Fruit fly (Drosophila melanogaster): Measurements from ENCODE around the gene Est-Q.

Gene Est-Q

DNA sequence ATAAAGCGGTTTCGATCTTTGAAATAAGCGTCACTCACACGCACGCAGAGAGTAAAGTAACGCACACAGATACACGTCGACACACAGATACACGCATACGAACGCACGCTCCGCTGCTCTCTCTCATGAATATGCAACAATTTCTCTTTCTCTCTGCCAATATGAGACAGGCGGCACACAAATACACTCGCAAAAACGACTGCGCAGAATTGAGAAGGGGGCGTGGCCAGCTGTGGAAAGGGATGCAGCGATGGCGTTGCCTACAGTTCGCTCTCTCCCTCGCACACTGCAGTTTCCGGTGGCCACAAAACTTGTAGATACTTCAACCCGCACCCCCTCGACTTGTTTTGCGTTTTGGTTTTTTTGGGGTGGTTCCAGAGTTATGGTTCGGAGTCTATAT, 21.6 kb upstream of the Est-Q start (continued):
- peak; percentile 65 for TF ChIP-seq Hr39 (GFP tag; optimal IDR thresholded peaks at IDR 0.05)
- peak; percentile 63 for TF ChIP-seq topi (GFP tag; optimal IDR thresholded peaks at IDR 0.05)
- no peak for TF ChIP-seq svp (GFP tag)
- no peak for TF ChIP-seq Sox15 (GFP tag; optimal IDR thresholded peaks at IDR 0.05)
- TF ChIP-seq achi (GFP tag; optimal IDR thresholded peaks at IDR 0.05): peak; percentile 76
- no peak for TF ChIP-seq CG6276 (GFP tag; optimal IDR thresholded peaks at IDR 0.05)
- peak; percentile 83 for TF ChIP-seq net (GFP tag; optimal IDR thresholded peaks at IDR 0.05)
- peak; percentile 60 for TF ChIP-seq CG9139 (GFP tag; optimal IDR thresholded peaks at IDR 0.05)
- peak; percentile 1 for TF ChIP-seq Ets21C (GFP tag; optimal IDR thresholded peaks at IDR 0.05)
- no peak for TF ChIP-seq CG4318 (GFP tag; optimal IDR thresholded peaks at IDR 0.05)
- peak; percentile 73 for TF ChIP-seq pdm3 (GFP tag; optimal IDR thresholded peaks at IDR 0.05)
- peak; percentile 87 for TF ChIP-seq CG7368 (GFP tag; optimal IDR thresholded peaks at IDR 0.05)
- TF ChIP-seq CG6854 (GFP tag; optimal IDR thresholded peaks at IDR 0.05): peak; percentile 92
- TF ChIP-seq CG15336 (GFP tag; IDR thresholded peaks at IDR 0.05): peak; percentile 54; the same call in 1 of the 2 replicates
- peak in 1 of 2 experiments; percentile 71 for TF ChIP-seq salr (GFP tag; optimal IDR thresholded peaks at IDR 0.05)
- no peak for TF ChIP-seq Ets96B (tag; optimal IDR thresholded peaks at IDR 0.05)
- TF ChIP-seq vri (GFP tag; optimal IDR thresholded peaks at IDR 0.05): no peak
- TF ChIP-seq CG3919 (GFP tag; optimal IDR thresholded peaks at IDR 0.05): peak; percentile 89
- TF ChIP-seq Sox14 (GFP tag; optimal IDR thresholded peaks at IDR 0.05): peak; percentile 21
- TF ChIP-seq fd85E (GFP tag; optimal IDR thresholded peaks at IDR 0.05): peak; percentile 72
- TF ChIP-seq Blimp-1 (GFP tag; optimal IDR thresholded peaks at IDR 0.05): peak; percentile 53
- TF ChIP-seq eg (GFP tag; IDR thresholded peaks at IDR 0.05): peak; percentile 83
- peak; percentile 59 for TF ChIP-seq dac (GFP tag; optimal IDR thresholded peaks at IDR 0.05)
- peak; percentile 71 for TF ChIP-seq lz (GFP tag; optimal IDR thresholded peaks at IDR 0.05)
- TF ChIP-seq CG6792 (GFP tag; optimal IDR thresholded peaks at IDR 0.05): peak; percentile 68
- TF ChIP-seq Met (GFP tag; optimal IDR thresholded peaks at IDR 0.05): peak; percentile 77
- peak; percentile 66 for TF ChIP-seq cyc (GFP tag; optimal IDR thresholded peaks at IDR 0.05)

DNA sequence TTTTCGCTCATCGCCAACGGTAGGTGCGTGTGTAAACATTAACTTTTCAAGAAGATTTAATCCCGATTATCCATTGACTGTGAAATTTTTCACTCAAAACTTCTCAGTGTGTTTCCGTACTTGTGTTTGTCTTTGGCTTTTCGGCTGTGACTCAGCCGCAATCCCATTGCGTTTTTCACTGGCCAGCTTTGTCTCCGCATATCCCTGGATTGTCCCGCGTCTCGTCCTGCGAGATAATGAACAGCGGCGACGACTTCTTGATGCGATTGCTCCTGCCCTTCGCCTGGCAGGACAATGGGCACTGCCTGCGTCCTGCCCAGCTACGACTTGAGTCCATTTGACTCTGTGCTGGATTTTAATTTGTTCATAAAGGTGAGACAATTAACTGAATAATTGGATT, 19.1 kb upstream of the Est-Q start:
- no peak for TF ChIP-seq topi (GFP tag; optimal IDR thresholded peaks at IDR 0.05)
- TF ChIP-seq CG4318 (GFP tag; optimal IDR thresholded peaks at IDR 0.05): no peak
- no peak for TF ChIP-seq OdsH (GFP tag; optimal IDR thresholded peaks at IDR 0.05)
- TF ChIP-seq dsx (GFP tag; optimal IDR thresholded peaks at IDR 0.05; ENCODE audit: poor library complexity, severe bottlenecking): no peak
- no peak for TF ChIP-seq fd85E (GFP tag; optimal IDR thresholded peaks at IDR 0.05)
- TF ChIP-seq CG34406 (GFP tag; optimal IDR thresholded peaks at IDR 0.05): no peak
- no peak for TF ChIP-seq CG3032 (tag; optimal IDR thresholded peaks at IDR 0.05)
- no peak for TF ChIP-seq spab (GFP tag; optimal IDR thresholded peaks at IDR 0.05)
- TF ChIP-seq CG9139 (GFP tag; optimal IDR thresholded peaks at IDR 0.05): no peak
- TF ChIP-seq vri (GFP tag; optimal IDR thresholded peaks at IDR 0.05): no peak
- no peak for TF ChIP-seq lz (GFP tag; optimal IDR thresholded peaks at IDR 0.05)
- TF ChIP-seq CG10631 (GFP tag; optimal IDR thresholded peaks at IDR 0.05): no peak
- no peak for TF ChIP-seq esn (GFP tag; optimal IDR thresholded peaks at IDR 0.05)
- no peak for TF ChIP-seq Sox14 (GFP tag; optimal IDR thresholded peaks at IDR 0.05)
- no peak for TF ChIP-seq CG6163 (GFP tag; IDR thresholded peaks at IDR 0.05)
- no peak for TF ChIP-seq CG6854 (GFP tag; optimal IDR thresholded peaks at IDR 0.05)
- TF ChIP-seq pdm3 (GFP tag; optimal IDR thresholded peaks at IDR 0.05): no peak
- TF ChIP-seq CG11902 (GFP tag; optimal IDR thresholded peaks at IDR 0.05): no peak
- no peak for TF ChIP-seq Lpt (GFP tag; optimal IDR thresholded peaks at IDR 0.05)
- no peak for TF ChIP-seq salr (GFP tag; optimal IDR thresholded peaks at IDR 0.05)

DNA sequence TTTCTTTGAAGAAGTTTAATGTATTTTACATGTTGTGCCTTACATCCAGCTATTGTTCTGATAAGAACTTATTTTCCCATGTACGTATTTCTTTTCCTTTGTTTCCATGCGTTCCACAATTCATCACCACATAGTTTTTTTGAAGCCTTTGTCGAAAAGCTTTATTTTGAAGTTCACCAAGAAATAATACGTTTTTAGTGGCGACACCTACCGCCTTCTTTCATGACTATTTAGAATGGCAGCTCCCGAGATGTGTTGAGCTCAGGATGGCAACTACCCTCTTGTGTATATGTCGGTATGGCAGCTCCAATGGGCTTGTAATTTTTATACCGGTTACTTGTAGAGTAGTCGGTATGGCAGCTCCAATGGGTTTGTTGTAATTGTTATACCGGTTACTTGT, 17.4 kb upstream of the Est-Q start:
- TF ChIP-seq CG31627 (GFP tag; optimal IDR thresholded peaks at IDR 0.05): peak; percentile 2
- TF ChIP-seq salr (GFP tag; optimal IDR thresholded peaks at IDR 0.05): no peak
- TF ChIP-seq CG10631 (GFP tag; optimal IDR thresholded peaks at IDR 0.05): no peak
- TF ChIP-seq CG11902 (GFP tag; optimal IDR thresholded peaks at IDR 0.05): no peak
- TF ChIP-seq CG8632 (GFP tag; optimal IDR thresholded peaks at IDR 0.05): no peak
- TF ChIP-seq Blimp-1 (GFP tag; optimal IDR thresholded peaks at IDR 0.05): no peak
- no peak for TF ChIP-seq CG6163 (GFP tag; IDR thresholded peaks at IDR 0.05)
- TF ChIP-seq CG34406 (GFP tag; optimal IDR thresholded peaks at IDR 0.05): no peak
- peak; percentile 2 for TF ChIP-seq dsx (GFP tag; optimal IDR thresholded peaks at IDR 0.05; ENCODE audit: poor library complexity, severe bottlenecking)
- peak; percentile 56 for TF ChIP-seq Sox14 (GFP tag; optimal IDR thresholded peaks at IDR 0.05)
- no peak for TF ChIP-seq net (GFP tag; optimal IDR thresholded peaks at IDR 0.05)
